Worm (Caenorhabditis elegans): ENCODE data around the gene Y73C8C.3.

DNA sequence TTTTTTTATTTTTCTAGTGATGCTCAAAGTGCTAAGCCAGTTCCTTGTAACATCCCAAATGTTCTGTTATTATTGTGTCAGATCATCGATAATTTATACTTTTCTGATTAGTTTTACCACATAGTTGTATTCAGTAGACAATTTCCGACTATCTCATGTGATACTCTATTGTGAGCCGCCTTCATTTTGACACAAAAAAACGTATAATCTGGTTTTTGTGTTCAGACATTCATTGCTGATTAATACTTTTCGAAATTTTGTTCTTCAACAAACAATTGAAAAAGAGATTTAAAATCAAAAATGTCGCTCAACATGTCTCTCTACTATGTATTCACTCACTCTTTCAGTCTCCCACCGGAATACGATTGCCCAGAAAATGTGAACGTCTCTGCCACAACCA, 33.6 kb upstream of the Y73C8C.3 start, which contains the start of gene srt-7:
- no peak for TF ChIP-seq zim-3 (tag; optimal IDR thresholded peaks at IDR 0.05)
- no peak for TF ChIP-seq nhr-120 (GFP tag; IDR thresholded peaks at IDR 0.05)
- TF ChIP-seq madf-3 (GFP tag; IDR thresholded peaks at IDR 0.05), result no peak
- no peak for TF ChIP-seq madf-10 (tag; optimal IDR thresholded peaks at IDR 0.05)
- no peak for TF ChIP-seq F22D6.2 (tag; optimal IDR thresholded peaks at IDR 0.05)
- TF ChIP-seq nhr-179 (tag; optimal IDR thresholded peaks at IDR 0.05), result no peak
- TF ChIP-seq K12H6.12 (tag; optimal IDR thresholded peaks at IDR 0.05), result no peak
- no peak for TF ChIP-seq ceh-91 (GFP tag; IDR thresholded peaks at IDR 0.05)
